Worm (Caenorhabditis elegans) whole organism, L3 larva: ENCODE data around the gene fmil-1.

ENCODE experiments used
- ama-1 ChIP-seq: fragments of 150-350 bp; optimal IDR thresholded peaks from 2 replicates; lab custom pipeline; 2018
- nhr-11 ChIP-seq: fragments of 150-350 bp; optimal IDR thresholded peaks from 2 replicates; lab custom pipeline; 2014; ENCODE audit warnings: missing biosample characterization, missing genetic modification characterization
- nhr-25 ChIP-seq: sonication (generic microtip); optimal IDR thresholded peaks from 2 replicates; lab custom pipeline; 2017; ENCODE audit warnings: missing biosample characterization, missing genetic modification characterization
- unc-62 ChIP-seq: fragments of 150-350 bp; sonication (generic microtip); optimal IDR thresholded peaks from 4 replicates; lab custom pipeline; 2014; ENCODE audit warnings: missing biosample characterization, missing genetic modification reagents, missing genetic modification characterization

- no peak for TF ChIP-seq nhr-11
- TF ChIP-seq unc-62 (GFP tag; lab: Kevin White, UChicago) = no peak
- TF ChIP-seq nhr-25 (tag; lab: Kevin White, UChicago) = no peak
- no peak for TF ChIP-seq ama-1 (lab: Kevin White, UChicago)
Measured at ce11 chrIV:3700554-3700953, 32.1 kb upstream of the fmil-1 start, which contains the start of gene Y37E11AL.9.
